Worm (Caenorhabditis elegans) whole organism, mixed stage, embryonic: ENCODE measurements around the gene C18D11.6.

ENCODE experiments used
- M03D4.4 ChIP-seq: sonication (generic microtip); optimal IDR thresholded peaks from 2 replicates; lab custom pipeline; 2017; ENCODE audit warnings: mild to moderate bottlenecking, missing genetic modification characterization, missing compliant biosample characterization
- ces-1 ChIP-seq: fragments of 150-350 bp; optimal IDR thresholded peaks from 2 replicates; lab custom pipeline; 2014; ENCODE audit warnings: missing biosample characterization, missing genetic modification reagents, missing genetic modification characterization
- nhr-12 ChIP-seq: fragments of 150-350 bp; optimal IDR thresholded peaks from 2 replicates; lab custom pipeline; 2014; ENCODE audit warnings: missing biosample characterization, missing genetic modification characterization
- nhr-237 ChIP-seq: fragments of 150-350 bp; optimal IDR thresholded peaks from 2 replicates; lab custom pipeline; 2014; ENCODE audit warnings: missing biosample characterization, missing genetic modification characterization
- nhr-28 ChIP-seq: fragments of 150-350 bp; optimal IDR thresholded peaks from 2 replicates; lab custom pipeline; 2014; ENCODE audit warnings: missing biosample characterization, missing genetic modification characterization
- nhr-76 ChIP-seq: sonication (generic microtip); optimal IDR thresholded peaks from 2 replicates; lab custom pipeline; 2017; ENCODE audit warnings: missing biosample characterization, missing genetic modification characterization
- pha-4 ChIP-seq: fragments of 150-350 bp; optimal IDR thresholded peaks from 2 replicates; lab custom pipeline; 2018; ENCODE audit warnings: missing biosample characterization, missing genetic modification reagents, missing genetic modification characterization
- snpc-4 ChIP-seq: fragments of 150-350 bp; optimal IDR thresholded peaks from 2 replicates; lab custom pipeline; 2014; ENCODE audit warnings: missing biosample characterization, missing genetic modification characterization
- unc-62 ChIP-seq: fragments of 150-350 bp; optimal IDR thresholded peaks from 2 replicates; lab custom pipeline; 2014; ENCODE audit warnings: missing biosample characterization, missing genetic modification reagents, missing genetic modification characterization
- ztf-11 ChIP-seq: fragments of 150-350 bp; optimal IDR thresholded peaks from 2 replicates; lab custom pipeline; 2014; ENCODE audit warnings: missing biosample characterization, missing genetic modification characterization

DNA sequence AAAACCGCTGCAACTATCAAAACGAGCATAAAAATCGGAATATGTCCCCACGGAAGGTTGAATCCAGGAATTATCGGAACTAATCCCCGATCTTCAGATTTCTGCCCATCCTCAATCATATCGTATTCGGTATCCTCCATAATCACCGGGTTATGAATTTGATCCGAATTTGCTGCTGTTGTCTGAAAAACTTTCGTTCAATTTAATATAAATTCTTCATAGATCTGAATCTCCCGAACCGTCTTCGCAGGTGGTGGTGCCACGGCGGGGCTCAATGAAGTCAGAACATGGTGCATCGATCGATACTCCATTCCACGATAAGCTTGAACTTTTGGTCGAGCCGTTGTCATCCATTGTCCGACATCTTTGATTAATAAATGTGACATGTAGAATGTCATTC is 46.5 kb downstream of the C18D11.6 start:
- TF ChIP-seq nhr-237 (tag; lab: Kevin White, UChicago) (no peak), nhr-28 (no peak), nhr-76 (tag; lab: Kevin White, UChicago) (no peak), nhr-12 (tag; lab: Kevin White, UChicago) (no peak), ztf-11 (tag; lab: Kevin White, UChicago) (no peak), snpc-4 (tag; lab: Kevin White, UChicago) (no peak), pha-4 (tag; lab: Kevin White, UChicago) (no peak), unc-62 (no peak), M03D4.4 (tag; lab: Kevin White, UChicago) (no peak), ces-1 (no peak)
